Worm (Caenorhabditis elegans) whole organism, young adult: ENCODE results near the gene mog-5.

Experiments
- C06A6.2 ChIP-seq: fragments of 200-800 bp; sonication (Bioruptor generic); conservative IDR thresholded peaks from 2 replicates; pipeline ENCODE4 v1.3.6; 2022; ENCODE audit warnings: missing genetic modification characterization, missing compliant biosample characterization
- F10E7.11 ChIP-seq: sonication (generic microtip); optimal IDR thresholded peaks from 2 replicates; lab custom pipeline; 2017; ENCODE audit warnings: mild to moderate bottlenecking, missing genetic modification characterization, moderate library complexity, missing compliant biosample characterization
- F23B12.7 ChIP-seq: sonication (generic microtip); optimal IDR thresholded peaks from 2 replicates; lab custom pipeline; 2017; ENCODE audit warnings: missing genetic modification characterization, mild to moderate bottlenecking, missing compliant biosample characterization, antibody characterized with exemption, moderate library complexity; ENCODE audit not compliant: insufficient read depth
- F37B4.10 ChIP-seq: fragments of 200-800 bp; sonication (Bioruptor generic); IDR thresholded peaks from 2 replicates; pipeline ENCODE4 v1.3.6; 2022; ENCODE audit warnings: missing genetic modification characterization, missing compliant biosample characterization
- K11D2.4 ChIP-seq: fragments of 200-800 bp; sonication (Bioruptor generic); IDR thresholded peaks from 2 replicates; pipeline ENCODE4 v1.3.6; 2022; ENCODE audit warnings: missing genetic modification reagents, missing genetic modification characterization, missing compliant biosample characterization
- T07F8.4 ChIP-seq: sonication (generic microtip); optimal IDR thresholded peaks from 2 replicates; lab custom pipeline; 2016; ENCODE audit warnings: mild to moderate bottlenecking, missing genetic modification characterization, moderate library complexity, missing compliant biosample characterization
- Y53F4B.3 ChIP-seq: fragments of 200-800 bp; sonication (Bioruptor generic); IDR thresholded peaks from 2 replicates; pipeline ENCODE4 v1.3.6; 2022; ENCODE audit warnings: missing genetic modification reagents, missing genetic modification characterization, missing compliant biosample characterization
- Y56A3A.18 ChIP-seq: fragments of 200-800 bp; sonication (Bioruptor generic); IDR thresholded peaks from 2 replicates; pipeline ENCODE4 v1.3.6; 2022; ENCODE audit warnings: missing genetic modification reagents, missing genetic modification characterization, missing compliant biosample characterization
- Y95B8A.8 ChIP-seq: fragments of 200-800 bp; sonication (Bioruptor generic); IDR thresholded peaks from 2 replicates; pipeline ENCODE4 v1.3.6; 2022; ENCODE audit warnings: missing genetic modification reagents, missing genetic modification characterization, missing compliant biosample characterization
- ZK185.1 ChIP-seq: sonication (generic microtip); optimal IDR thresholded peaks from 2 replicates; lab custom pipeline; 2016; ENCODE audit warnings: mild to moderate bottlenecking, missing genetic modification characterization, missing compliant biosample characterization; ENCODE audit not compliant: poor library complexity, severe bottlenecking
- ama-1 ChIP-seq, 3 experiments: fragments of 150-350 bp in 1 of 3; sonication (generic microtip) in 2 of 3; optimal IDR thresholded peaks; 2 replicates each; lab custom pipeline; 2014 to 2018; ENCODE audit warnings: missing biosample characterization in 2 of 3, missing genetic modification characterization in 2 of 3, missing genetic modification reagents in 2 of 3
- aptf-3 ChIP-seq: fragments of 200-800 bp; sonication (Bioruptor generic); IDR thresholded peaks from 2 replicates; pipeline ENCODE4 v1.3.6; 2022; ENCODE audit warnings: missing genetic modification characterization, missing compliant biosample characterization
- attf-5 ChIP-seq: fragments of 200-800 bp; sonication (Bioruptor generic); optimal IDR thresholded peaks from 2 replicates; lab custom pipeline; 2018; ENCODE audit warnings: mild to moderate bottlenecking, missing genetic modification characterization, missing compliant biosample characterization
- cebp-1 ChIP-seq, 2 experiments: fragments of 200-800 bp in 1 of 2; sonication (Bioruptor generic) in 1 of 2; sonication (generic microtip) in 1 of 2; IDR thresholded peaks in 1 of 2; optimal IDR thresholded peaks in 1 of 2; 2 replicates each; pipeline versions ENCODE4 v1.3.6 to Lab custom; 2017 to 2022; ENCODE audit warnings: missing compliant biosample characterization in 2 of 2, missing genetic modification characterization in 2 of 2, mild to moderate bottlenecking in 1 of 2, missing genetic modification reagents in 1 of 2, moderate library complexity in 1 of 2
- ceh-100 ChIP-seq: fragments of 200-800 bp; sonication (Bioruptor generic); IDR thresholded peaks from 2 replicates; pipeline ENCODE4 v1.3.6; 2022; ENCODE audit warnings: missing genetic modification reagents, missing genetic modification characterization, missing compliant biosample characterization
- ceh-27 ChIP-seq: fragments of 200-800 bp; sonication (Bioruptor generic); optimal IDR thresholded peaks from 2 replicates; lab custom pipeline; 2018; ENCODE audit warnings: mild to moderate bottlenecking, missing genetic modification characterization, moderate library complexity, missing compliant biosample characterization
- die-1 ChIP-seq: sonication (generic microtip); optimal IDR thresholded peaks from 2 replicates; lab custom pipeline; 2016; ENCODE audit warnings: missing genotype, mild to moderate bottlenecking, missing genetic modification characterization, missing compliant biosample characterization
- dpl-1 ChIP-seq: fragments of 150-350 bp; optimal IDR thresholded peaks from 2 replicates; lab custom pipeline; 2014; ENCODE audit warnings: missing biosample characterization, missing genetic modification reagents, missing genetic modification characterization
- egl-44 ChIP-seq: fragments of 200-800 bp; sonication (Bioruptor generic); IDR thresholded peaks from 2 replicates; pipeline ENCODE4 v1.3.6; 2022; ENCODE audit warnings: missing genetic modification reagents, missing genetic modification characterization, missing compliant biosample characterization
- gei-17 ChIP-seq: fragments of 200-800 bp; sonication (Bioruptor generic); optimal IDR thresholded peaks from 2 replicates; lab custom pipeline; 2018; ENCODE audit warnings: mild to moderate bottlenecking, missing genetic modification characterization, missing compliant biosample characterization
- hlh-12 ChIP-seq: sonication (generic microtip); optimal IDR thresholded peaks from 2 replicates; lab custom pipeline; 2016; ENCODE audit warnings: missing genetic modification characterization, missing compliant biosample characterization
- hmg-20 ChIP-seq: fragments of 200-800 bp; sonication (Bioruptor generic); IDR thresholded peaks from 2 replicates; pipeline ENCODE4 v1.3.6; 2022; ENCODE audit warnings: missing genetic modification reagents, missing genetic modification characterization, missing compliant biosample characterization
- let-526 ChIP-seq: fragments of 200-800 bp; sonication (Bioruptor generic); IDR thresholded peaks from 2 replicates; pipeline ENCODE4 v1.3.6; 2022; ENCODE audit warnings: missing genetic modification reagents, missing genetic modification characterization, missing compliant biosample characterization
- let-607 ChIP-seq, 2 experiments: fragments of 200-800 bp in 1 of 2; sonication (Bioruptor generic) in 1 of 2; sonication (generic microtip) in 1 of 2; optimal IDR thresholded peaks; 2 replicates each; lab custom pipeline; 2016 to 2018; ENCODE audit warnings: mild to moderate bottlenecking in 2 of 2, missing compliant biosample characterization in 2 of 2, missing genetic modification characterization in 2 of 2, moderate library complexity in 2 of 2, missing genotype in 1 of 2
- lin-40 ChIP-seq: sonication (generic microtip); optimal IDR thresholded peaks from 2 replicates; lab custom pipeline; 2016; ENCODE audit warnings: missing genetic modification characterization, mild to moderate bottlenecking, missing compliant biosample characterization, missing genotype, missing genetic modification reagents
- lsy-27 ChIP-seq: sonication (generic microtip); optimal IDR thresholded peaks from 2 replicates; lab custom pipeline; 2017; ENCODE audit warnings: missing genetic modification characterization, mild to moderate bottlenecking, missing compliant biosample characterization, antibody characterized with exemption, missing genotype, borderline replicate concordance; ENCODE audit not compliant: insufficient read depth
- mcd-1 ChIP-seq: fragments of 200-800 bp; sonication (Bioruptor generic); IDR thresholded peaks from 2 replicates; pipeline ENCODE4 v1.3.6; 2022; ENCODE audit warnings: missing genetic modification reagents, missing genetic modification characterization, missing compliant biosample characterization
- nhr-120 ChIP-seq: fragments of 200-800 bp; sonication (Bioruptor generic); IDR thresholded peaks from 2 replicates; pipeline ENCODE4 v1.3.6; 2022; ENCODE audit warnings: missing genetic modification characterization, missing compliant biosample characterization
- nhr-27 ChIP-seq: fragments of 200-800 bp; sonication (Bioruptor generic); optimal IDR thresholded peaks from 2 replicates; lab custom pipeline; 2018; ENCODE audit warnings: mild to moderate bottlenecking, missing genetic modification characterization, moderate library complexity, missing compliant biosample characterization
- nhr-80 ChIP-seq: sonication (generic microtip); optimal IDR thresholded peaks from 2 replicates; lab custom pipeline; 2016; ENCODE audit warnings: missing genetic modification characterization, missing compliant biosample characterization
- pbrm-1 ChIP-seq: fragments of 200-800 bp; sonication (Bioruptor generic); IDR thresholded peaks from 2 replicates; pipeline ENCODE4 v1.3.6; 2022; ENCODE audit warnings: missing genetic modification reagents, missing genetic modification characterization, missing compliant biosample characterization
- rcor-1 ChIP-seq: fragments of 200-800 bp; sonication (Bioruptor generic); IDR thresholded peaks from 2 replicates; pipeline ENCODE4 v1.3.6; 2022; ENCODE audit warnings: missing genetic modification reagents, missing genetic modification characterization, missing compliant biosample characterization
- sea-2 ChIP-seq: fragments of 200-800 bp; sonication (Bioruptor generic); IDR thresholded peaks from 2 replicates; pipeline ENCODE4 v1.3.6; 2022; ENCODE audit warnings: missing genetic modification characterization, missing compliant biosample characterization
- snpc-3.4 ChIP-seq: sonication (generic microtip); optimal IDR thresholded peaks from 2 replicates; lab custom pipeline; 2017; ENCODE audit warnings: missing genetic modification characterization, mild to moderate bottlenecking, missing compliant biosample characterization, antibody characterized with exemption, moderate library complexity, missing genotype, missing genetic modification reagents
- snpc-4 ChIP-seq, 5 experiments: fragments of 150-350 bp in 1 of 5; sonication (generic microtip) in 4 of 5; optimal IDR thresholded peaks; 2 replicates each; lab custom pipeline; 2014 to 2018; ENCODE audit warnings: missing genetic modification characterization in 5 of 5, missing biosample characterization in 3 of 5, antibody characterized with exemption in 2 of 5, mild to moderate bottlenecking in 2 of 5, missing compliant biosample characterization in 2 of 5, missing genotype in 2 of 5, moderate library complexity in 2 of 5, missing genetic modification reagents in 1 of 5
- unc-130 ChIP-seq: sonication (generic microtip); optimal IDR thresholded peaks from 2 replicates; lab custom pipeline; 2016; ENCODE audit warnings: missing genetic modification reagents, missing genetic modification characterization, missing compliant biosample characterization
- zim-3 ChIP-seq: sonication (generic microtip); optimal IDR thresholded peaks from 2 replicates; lab custom pipeline; 2017; ENCODE audit warnings: mild to moderate bottlenecking, missing genetic modification characterization, moderate library complexity, missing compliant biosample characterization
- ztf-25 ChIP-seq: fragments of 200-800 bp; sonication (Bioruptor generic); IDR thresholded peaks from 2 replicates; pipeline ENCODE4 v1.3.6; 2022; ENCODE audit warnings: missing genetic modification reagents, missing genetic modification characterization, missing compliant biosample characterization

Gene mog-5

ce11 chrII:5426054-5426453 is 26.7 kb downstream of the mog-5 start (continued):
- TF ChIP-seq nhr-27 (no peak), sea-2 (GFP tag; lab: Robert Waterston, UW) (no peak), dpl-1 (no peak), nhr-80 (tag; lab: Kevin White, UChicago) (peak; percentile 57), T07F8.4 (tag; lab: Kevin White, UChicago) (no peak), snpc-4 (GFP tag; optimal IDR thresholded peaks at IDR 0.05; lab: Kevin White, UChicago) (no peak), snpc-4 (tag; optimal IDR thresholded peaks at IDR 0.05; lab: Kevin White, UChicago) (peak in 3 of 4 experiments; percentile 8 to 18 (median 9)), F23B12.7 (tag; lab: Kevin White, UChicago) (no peak), Y53F4B.3 (GFP tag; lab: Robert Waterston, UW) (no peak), Y56A3A.18 (no peak), gei-17 (GFP tag; lab: Kevin White, UChicago) (no peak), attf-5 (GFP tag; lab: Kevin White, UChicago) (peak; percentile 74), hmg-20 (GFP tag; lab: Robert Waterston, UW) (no peak), die-1 (tag; lab: Kevin White, UChicago) (peak; percentile 23), Y95B8A.8 (GFP tag; lab: Robert Waterston, UW) (no peak), lin-40 (peak; percentile 15), lsy-27 (no peak), ama-1 (optimal IDR thresholded peaks at IDR 0.05; lab: Kevin White, UChicago) (no peak), ama-1 (GFP tag; optimal IDR thresholded peaks at IDR 0.05; lab: Kevin White, UChicago) (no peak), aptf-3 (GFP tag; lab: Robert Waterston, UW) (no peak), F37B4.10 (no peak), rcor-1 (GFP tag; lab: Robert Waterston, UW) (0 out of 2 replicates have a peak, but pooled peaks have one; percentile 47), ceh-27 (GFP tag; lab: Kevin White, UChicago) (peak; percentile 57), let-526 (GFP tag; lab: Robert Waterston, UW) (no peak), K11D2.4 (GFP tag; lab: Robert Waterston, UW) (no peak), ztf-25 (no peak), egl-44 (GFP tag; lab: Robert Waterston, UW) (no peak), unc-130 (GFP tag; lab: Kevin White, UChicago) (no peak), ZK185.1 (tag; lab: Kevin White, UChicago) (no peak), pbrm-1 (GFP tag; lab: Robert Waterston, UW) (no peak), hlh-12 (tag; lab: Kevin White, UChicago) (no peak), nhr-120 (GFP tag; lab: Robert Waterston, UW) (no peak), zim-3 (tag; lab: Kevin White, UChicago) (no peak), mcd-1 (GFP tag; lab: Robert Waterston, UW) (peak; percentile 51)

- TF ChIP-seq cebp-1 (GFP tag; IDR thresholded peaks at IDR 0.05; lab: Robert Waterston, UW): peak; percentile 58
- TF ChIP-seq cebp-1 (tag; optimal IDR thresholded peaks at IDR 0.05; lab: Kevin White, UChicago): peak; percentile 68
- no peak for TF ChIP-seq F10E7.11 (tag; lab: Kevin White, UChicago)
Measured at ce11 chrII:5426470-5426869, 27.1 kb downstream of the mog-5 start.

- TF ChIP-seq attf-5 (GFP tag; lab: Kevin White, UChicago) (peak; percentile 14), C06A6.2 (no peak), ceh-100 (GFP tag; lab: Robert Waterston, UW) (no peak), K11D2.4 (GFP tag; lab: Robert Waterston, UW) (no peak), ceh-27 (GFP tag; lab: Kevin White, UChicago) (no peak), let-607 (tag; optimal IDR thresholded peaks at IDR 0.05; lab: Kevin White, UChicago) (peak; percentile 89 to 94), snpc-3.4 (tag; lab: Kevin White, UChicago) (no peak)
Measured at ce11 chrII:5429522-5430257, 30.4 kb downstream of the mog-5 start, which contains the start of the genes F07F6.4 and F07F6.2. Gene F07F6.4, minus strand, starts transcription at chrII:5429572. Gene F07F6.2, plus strand, starts transcription at chrII:5430207.
